Worm (Caenorhabditis elegans): ENCODE results near the gene M01H9.10.

M01H9.10 gene

DNA sequence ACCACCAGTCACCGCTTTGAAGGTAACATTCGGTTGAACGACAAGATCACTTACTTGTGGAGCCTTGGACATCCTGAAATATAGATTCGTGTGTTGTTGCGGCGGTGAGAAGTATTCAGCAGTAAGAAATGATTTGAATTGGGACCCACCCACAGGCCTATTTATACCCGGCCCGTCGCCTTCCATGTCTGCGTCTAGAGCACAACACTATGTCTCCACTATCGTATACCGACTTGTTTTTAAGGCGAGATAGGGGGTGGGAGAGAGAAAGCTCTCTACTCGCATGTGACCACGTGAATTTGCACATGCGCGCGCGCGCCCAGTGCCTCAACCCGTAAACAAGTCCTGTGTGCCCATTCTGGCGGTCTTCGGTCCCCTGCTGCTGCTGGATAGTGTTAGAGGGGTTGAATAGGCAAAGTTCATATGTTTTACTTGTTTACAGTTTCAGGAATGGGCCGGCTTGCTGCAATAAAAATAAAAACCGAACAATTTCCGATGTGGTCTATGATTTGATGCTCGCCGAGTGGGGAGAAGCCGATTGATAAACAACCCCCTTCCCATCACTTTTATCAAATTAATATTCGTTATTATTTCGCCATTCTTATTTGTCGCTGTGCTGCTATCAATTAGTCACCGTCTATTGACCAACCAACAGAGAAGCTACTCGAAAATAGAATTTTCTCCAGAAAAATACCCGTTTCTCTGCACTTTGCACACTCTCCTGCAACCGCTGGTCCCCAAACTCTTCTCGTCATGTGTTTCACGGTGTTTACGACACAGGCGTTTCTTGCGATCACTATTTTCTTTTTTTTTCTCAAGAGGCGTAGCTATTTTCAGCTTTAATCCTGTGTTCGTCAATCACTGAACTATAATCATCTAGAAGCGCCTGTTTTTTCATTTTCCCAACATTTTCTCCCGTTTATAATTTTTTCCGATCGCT, 9.9 kb downstream of the M01H9.10 start (continued):
- TF ChIP-seq dpl-1 (GFP tag; optimal IDR thresholded peaks at IDR 0.05) (peak; percentile 25), nhr-11 (tag; optimal IDR thresholded peaks at IDR 0.05) (peak; percentile 70), madf-9 (GFP tag; conservative IDR thresholded peaks at IDR 0.05) (0 out of 2 replicates have a peak, but pooled peaks have one; percentile 19), T20F7.1 (GFP tag; optimal IDR thresholded peaks at IDR 0.05) (no peak), unc-62 (GFP tag; optimal IDR thresholded peaks at IDR 0.05 in 1 of 2) (peak in 1 of 2 experiments; percentile 67), unc-62 (tag; optimal IDR thresholded peaks at IDR 0.05) (no peak), ceh-32 (tag; optimal IDR thresholded peaks at IDR 0.05; ENCODE audit: poor library complexity) (no peak), lin-13 (GFP tag; optimal IDR thresholded peaks at IDR 0.05) (no peak), daf-12 (tag; optimal IDR thresholded peaks at IDR 0.05) (no peak), spr-1 (tag; optimal IDR thresholded peaks at IDR 0.05) (no peak), mdt-29 (GFP tag; IDR thresholded peaks at IDR 0.05) (no peak; the same call in 1 of the 2 replicates), php-3 (GFP tag; IDR thresholded peaks at IDR 0.05) (peak; percentile 45), lin-38 (GFP tag; IDR thresholded peaks at IDR 0.05) (no peak; the same call in none of the 2 replicates), ctbp-1 (GFP tag; IDR thresholded peaks at IDR 0.05) (no peak; the same call in none of the 2 replicates), lsy-2 (tag; optimal IDR thresholded peaks at IDR 0.05) (peak; percentile 60 to 67), pha-4 (GFP tag; IDR thresholded peaks at IDR 0.05) (peak; percentile 56), pha-4 (tag; optimal IDR thresholded peaks at IDR 0.05) (peak; percentile 12), R02D3.7 (tag; optimal IDR thresholded peaks at IDR 0.05) (no peak), Y5F2A.4 (GFP tag; optimal IDR thresholded peaks at IDR 0.05) (no peak), mxl-3 (GFP tag; optimal IDR thresholded peaks at IDR 0.05) (peak; percentile 80), lin-29 (GFP tag; IDR thresholded peaks at IDR 0.05) (0 out of 2 replicates have a peak, but pooled peaks have one; percentile 12), F44E2.7 (GFP tag; IDR thresholded peaks at IDR 0.05) (no peak), nhr-25 (tag; optimal IDR thresholded peaks at IDR 0.05; ENCODE audit: borderline replicate concordance, insufficient read depth) (peak; percentile 71), Y105C5A.15 (GFP tag; IDR thresholded peaks at IDR 0.05) (peak; percentile 20; the same call in 1 of the 2 replicates), tra-1 (GFP tag; IDR thresholded peaks at IDR 0.05) (peak; percentile 65), daf-8 (GFP tag; IDR thresholded peaks at IDR 0.05) (no peak), vab-7 (GFP tag; IDR thresholded peaks at IDR 0.05) (no peak), nhr-76 (tag; optimal IDR thresholded peaks at IDR 0.05) (no peak), fkh-10 (GFP tag; optimal IDR thresholded peaks at IDR 0.05) (peak; percentile 83), ceh-44 (GFP tag; IDR thresholded peaks at IDR 0.05) (no peak), mdl-1 (tag; optimal IDR thresholded peaks at IDR 0.05) (peak; percentile 74 to 99), unc-39 (tag; optimal IDR thresholded peaks at IDR 0.05) (no peak), mxl-2 (GFP tag; conservative IDR thresholded peaks at IDR 0.05) (peak; percentile 78), nhr-10 (tag; optimal IDR thresholded peaks at IDR 0.05) (no peak), nhr-77 (tag; optimal IDR thresholded peaks at IDR 0.05) (no peak), Y48G9A.11 (GFP tag; IDR thresholded peaks at IDR 0.05) (no peak), ztf-7 (tag; optimal IDR thresholded peaks at IDR 0.05) (no peak), dmd-8 (GFP tag; IDR thresholded peaks at IDR 0.05) (no peak), pqm-1 (tag; optimal IDR thresholded peaks at IDR 0.05) (no peak), madf-5 (GFP tag; IDR thresholded peaks at IDR 0.05) (0 out of 4 replicates have a peak, but pooled peaks of 1 of the 2 experiments have one; percentile 35), attf-4 (tag; optimal IDR thresholded peaks at IDR 0.05) (no peak), spr-3 (GFP tag; optimal IDR thresholded peaks at IDR 0.05) (peak; percentile 42), lin-1 (GFP tag; IDR thresholded peaks at IDR 0.05) (peak; percentile 25; the same call in 1 of the 2 replicates), ceh-62 (tag; optimal IDR thresholded peaks at IDR 0.05) (no peak), nhr-102 (tag; optimal IDR thresholded peaks at IDR 0.05) (peak; percentile 51), sdz-12 (GFP tag; optimal IDR thresholded peaks at IDR 0.05) (no peak), arid-1 (GFP tag; conservative IDR thresholded peaks at IDR 0.05) (0 out of 2 replicates have a peak, but pooled peaks have one; percentile 4), nhr-42 (GFP tag; IDR thresholded peaks at IDR 0.05) (0 out of 2 replicates have a peak, but pooled peaks have one; percentile 14)

Measured in whole organism, L4 larva.